Worm (Caenorhabditis elegans) whole organism, early embryonic: ENCODE measurements around the gene F28E10.4.

Experiments
- B0310.2 ChIP-seq: sonication (generic microtip); optimal IDR thresholded peaks from 2 replicates; lab custom pipeline; 2016; ENCODE audit warnings: mild to moderate bottlenecking, missing genetic modification characterization, missing compliant biosample characterization
- F13C5.2 ChIP-seq: sonication (generic microtip); optimal IDR thresholded peaks from 2 replicates; lab custom pipeline; 2017; ENCODE audit warnings: mild to moderate bottlenecking, missing genetic modification characterization, inconsistent platforms, missing compliant biosample characterization
- aly-1 ChIP-seq: sonication (generic microtip); optimal IDR thresholded peaks from 2 replicates; lab custom pipeline; 2016; ENCODE audit warnings: missing genetic modification characterization, missing compliant biosample characterization
- ama-1 ChIP-seq: fragments of 150-350 bp; optimal IDR thresholded peaks from 2 replicates; lab custom pipeline; 2014
- ceh-13 ChIP-seq: fragments of 200-800 bp; sonication (Bioruptor generic); optimal IDR thresholded peaks from 2 replicates; lab custom pipeline; 2018; ENCODE audit warnings: mild to moderate bottlenecking, missing genetic modification characterization, missing compliant biosample characterization
- ceh-36 ChIP-seq: sonication (generic microtip); optimal IDR thresholded peaks from 2 replicates; lab custom pipeline; 2016; ENCODE audit warnings: missing genetic modification characterization, inconsistent platforms, missing compliant biosample characterization
- ets-7 ChIP-seq: sonication (generic microtip); optimal IDR thresholded peaks from 2 replicates; lab custom pipeline; 2016; ENCODE audit warnings: missing genotype, missing genetic modification characterization, missing compliant biosample characterization
- flt-1 ChIP-seq: fragments of 200-800 bp; sonication (Bioruptor generic); IDR thresholded peaks from 2 replicates; pipeline ENCODE4 v1.3.6; 2022; ENCODE audit warnings: missing genetic modification characterization, missing compliant biosample characterization
- hmbx-1 ChIP-seq: sonication (generic microtip); optimal IDR thresholded peaks from 2 replicates; lab custom pipeline; 2016; ENCODE audit warnings: mild to moderate bottlenecking, missing genetic modification characterization, missing compliant biosample characterization
- hmg-4 ChIP-seq: fragments of 200-800 bp; sonication (Bioruptor generic); optimal IDR thresholded peaks from 2 replicates; lab custom pipeline; 2018; ENCODE audit warnings: mild to moderate bottlenecking, missing genetic modification characterization, missing compliant biosample characterization
- hnd-1 ChIP-seq: sonication (generic microtip); optimal IDR thresholded peaks from 2 replicates; lab custom pipeline; 2016; ENCODE audit warnings: missing genetic modification characterization, missing compliant biosample characterization
- pes-1 ChIP-seq: fragments of 200-800 bp; sonication (Bioruptor generic); IDR thresholded peaks from 2 replicates; pipeline ENCODE4 v1.3.6; 2022; ENCODE audit warnings: missing genetic modification reagents, missing genetic modification characterization, missing compliant biosample characterization
- scrt-1 ChIP-seq: fragments of 200-800 bp; sonication (Bioruptor generic); IDR thresholded peaks from 2 replicates; pipeline ENCODE4 v1.3.6; 2022; ENCODE audit warnings: missing genetic modification characterization, missing compliant biosample characterization
- sea-1 ChIP-seq: fragments of 200-800 bp; sonication (Bioruptor generic); conservative IDR thresholded peaks from 2 replicates; pipeline ENCODE4 v1.3.6; 2022; ENCODE audit warnings: missing genetic modification characterization, missing compliant biosample characterization
- tbx-11 ChIP-seq: fragments of 200-800 bp; sonication (Bioruptor generic); IDR thresholded peaks from 2 replicates; pipeline ENCODE4 v1.3.6; 2022; ENCODE audit warnings: missing genetic modification characterization, missing compliant biosample characterization
- tbx-37 ChIP-seq: fragments of 200-800 bp; sonication (Bioruptor generic); conservative IDR thresholded peaks from 2 replicates; pipeline ENCODE4 v1.3.6; 2022; ENCODE audit warnings: missing genetic modification reagents, missing genetic modification characterization, missing compliant biosample characterization
- tra-4 ChIP-seq: sonication (generic microtip); optimal IDR thresholded peaks from 2 replicates; lab custom pipeline; 2017; ENCODE audit warnings: missing genetic modification characterization, missing compliant biosample characterization

F28E10.4 gene

DNA sequence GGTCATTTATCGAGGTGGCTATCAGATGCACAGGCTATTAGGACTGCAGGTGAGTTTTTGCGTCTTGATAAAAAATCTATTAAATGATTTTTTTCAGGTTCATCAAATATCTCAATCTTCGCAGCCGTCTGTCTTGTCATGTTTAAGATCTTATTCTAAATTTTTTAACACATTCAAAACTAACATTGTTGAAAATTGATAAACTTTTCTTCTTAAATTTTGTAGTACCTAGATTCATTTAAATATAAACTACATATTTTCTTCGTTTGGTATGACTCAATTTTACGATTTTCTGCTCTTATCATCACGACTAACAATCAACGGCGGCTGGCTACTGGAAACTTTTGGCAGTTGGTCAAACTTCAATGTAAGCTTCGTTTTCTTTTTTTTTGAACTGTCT is 35.3 kb upstream of the F28E10.4 start, which contains the start of gene F19C7.4:
Gene F19C7.4 (plus strand): TSS at position 301 of the 400 bp plus-strand sequence.
- TF ChIP-seq sea-1 (GFP tag; lab: Robert Waterston, UW), result no peak
- no peak for TF ChIP-seq scrt-1 (GFP tag; lab: Robert Waterston, UW)
- TF ChIP-seq tra-4 (tag; lab: Kevin White, UChicago), result no peak
- TF ChIP-seq ceh-36, result no peak
- no peak for TF ChIP-seq B0310.2
- TF ChIP-seq hmg-4 (GFP tag; lab: Kevin White, UChicago), result no peak
- no peak for TF ChIP-seq ets-7 (tag; lab: Kevin White, UChicago)
- TF ChIP-seq hmbx-1, result no peak
- TF ChIP-seq hnd-1, result no peak
- no peak for TF ChIP-seq ama-1
- TF ChIP-seq tbx-37 (GFP tag; lab: Robert Waterston, UW), result no peak
- no peak for TF ChIP-seq aly-1 (tag; lab: Kevin White, UChicago)

DNA sequence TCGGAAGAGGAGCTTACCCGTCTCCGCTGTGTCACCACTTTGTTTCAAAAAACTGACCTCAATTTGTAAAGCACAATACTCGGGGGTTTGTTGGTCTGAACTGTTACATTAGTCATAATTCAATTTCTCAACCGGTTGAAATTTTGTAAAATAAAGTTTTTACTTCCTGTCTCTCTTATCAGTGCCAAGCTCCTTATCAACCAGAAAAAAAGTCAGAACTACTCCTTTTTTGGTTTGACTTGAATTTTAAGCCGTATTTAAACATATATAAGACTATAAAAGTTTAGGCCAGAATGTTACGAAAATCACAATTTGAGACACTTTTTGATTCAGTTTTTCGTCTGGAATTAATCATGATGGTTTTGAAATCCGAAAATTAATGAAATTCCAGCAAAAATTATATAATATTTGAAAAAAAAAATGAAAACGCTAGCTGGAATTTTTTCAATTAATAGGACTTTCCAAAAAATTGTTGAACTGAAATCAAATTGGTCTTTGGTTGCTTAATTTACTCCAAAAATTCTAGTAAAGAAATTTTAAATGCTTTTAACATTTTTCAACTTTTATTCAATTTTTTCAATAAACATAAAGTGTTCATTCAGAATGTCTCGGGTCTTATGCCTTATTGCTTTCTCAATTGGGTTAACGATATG is 32.2 kb upstream of the F28E10.4 start, which contains the start of gene F19C7.2:
Gene F19C7.2 (plus strand): TSS at position 603 of the 653 bp plus-strand sequence.
- TF ChIP-seq ceh-36 (no peak), tra-4 (tag; lab: Kevin White, UChicago) (no peak), ets-7 (tag; lab: Kevin White, UChicago) (no peak), hmbx-1 (no peak), sea-1 (GFP tag; lab: Robert Waterston, UW) (no peak), flt-1 (GFP tag; lab: Robert Waterston, UW) (no peak), hnd-1 (no peak), hmg-4 (GFP tag; lab: Kevin White, UChicago) (no peak), scrt-1 (GFP tag; lab: Robert Waterston, UW) (no peak), tbx-11 (GFP tag; lab: Robert Waterston, UW) (no peak), F13C5.2 (tag; lab: Kevin White, UChicago) (no peak), tbx-37 (GFP tag; lab: Robert Waterston, UW) (no peak)

DNA sequence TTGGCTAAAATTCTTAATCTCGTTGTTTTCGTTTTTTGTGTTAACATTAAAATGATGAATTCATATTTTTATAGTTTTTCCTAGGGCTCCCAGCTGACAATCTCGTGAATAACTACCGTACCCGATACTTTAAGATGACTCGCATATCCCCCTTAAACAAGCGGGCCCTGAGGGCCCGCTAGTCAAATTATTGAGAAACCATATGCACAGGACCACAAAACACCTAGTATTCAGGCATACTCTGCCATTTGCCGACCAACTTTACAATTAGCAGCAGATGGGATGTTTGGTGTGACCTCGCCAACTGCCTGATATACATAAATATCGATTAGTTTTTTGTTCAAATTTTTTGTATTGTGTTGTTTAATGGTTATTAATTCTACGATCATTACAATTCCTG is 29.6 kb upstream of the F28E10.4 start, which contains the start of gene F19C7.3:
Gene F19C7.3 (plus strand): TSS at position 301 of the 400 bp plus-strand sequence.
- TF ChIP-seq tbx-37 (GFP tag; lab: Robert Waterston, UW), result no peak
- no peak for TF ChIP-seq flt-1 (GFP tag; lab: Robert Waterston, UW)
- TF ChIP-seq hnd-1, result no peak
- TF ChIP-seq aly-1 (tag; lab: Kevin White, UChicago), result no peak
- no peak for TF ChIP-seq hmg-4 (GFP tag; lab: Kevin White, UChicago)
- TF ChIP-seq ama-1, result no peak
- TF ChIP-seq tra-4 (tag; lab: Kevin White, UChicago), result no peak
- TF ChIP-seq ceh-36, result no peak
- TF ChIP-seq scrt-1 (GFP tag; lab: Robert Waterston, UW), result no peak

DNA sequence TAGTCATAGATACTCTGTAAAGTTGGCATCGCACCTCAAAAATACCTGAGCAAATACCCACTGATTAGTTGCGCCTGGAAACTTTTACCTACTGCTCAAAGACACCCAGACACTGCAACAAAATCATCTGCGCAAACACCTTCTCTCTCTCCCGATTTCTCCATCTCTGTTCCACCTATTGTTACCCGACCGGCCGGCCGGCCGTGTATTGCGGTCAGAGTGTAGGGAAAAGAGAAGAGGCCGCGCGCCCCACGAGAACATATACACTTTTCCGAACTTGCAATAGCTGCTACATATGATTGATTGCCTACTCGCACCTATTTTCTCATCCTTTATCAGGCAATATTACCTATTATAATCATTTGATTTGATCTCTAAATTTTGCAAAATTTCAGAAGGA is 21.2 kb upstream of the F28E10.4 start:
- TF ChIP-seq tbx-37 (GFP tag; lab: Robert Waterston, UW) (no peak), hmg-4 (GFP tag; lab: Kevin White, UChicago) (peak; percentile 72)

DNA sequence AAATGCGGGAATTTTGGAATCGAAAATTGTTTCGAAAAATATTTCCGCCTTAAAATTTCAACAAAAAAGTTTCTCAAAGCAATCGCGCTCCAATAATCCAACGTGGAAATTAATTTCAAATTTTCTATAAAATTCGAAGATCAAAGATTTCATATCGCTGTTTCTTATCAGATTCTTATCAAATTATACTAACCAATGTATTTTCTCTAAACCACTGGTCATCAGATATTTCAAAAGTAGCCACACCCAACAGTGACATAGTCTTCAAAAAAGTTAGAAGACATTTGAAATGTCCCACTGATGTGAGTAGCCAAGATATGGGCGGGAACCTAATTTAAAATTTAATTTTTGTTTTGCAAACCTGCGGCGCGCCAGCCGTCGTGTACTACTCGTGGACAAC is 20.3 kb upstream of the F28E10.4 start:
- TF ChIP-seq ceh-13 (GFP tag; lab: Kevin White, UChicago) (no peak), hmbx-1 (no peak), hnd-1 (no peak), ceh-36 (no peak), tra-4 (tag; lab: Kevin White, UChicago) (no peak), ama-1 (no peak), sea-1 (GFP tag; lab: Robert Waterston, UW) (no peak)

DNA sequence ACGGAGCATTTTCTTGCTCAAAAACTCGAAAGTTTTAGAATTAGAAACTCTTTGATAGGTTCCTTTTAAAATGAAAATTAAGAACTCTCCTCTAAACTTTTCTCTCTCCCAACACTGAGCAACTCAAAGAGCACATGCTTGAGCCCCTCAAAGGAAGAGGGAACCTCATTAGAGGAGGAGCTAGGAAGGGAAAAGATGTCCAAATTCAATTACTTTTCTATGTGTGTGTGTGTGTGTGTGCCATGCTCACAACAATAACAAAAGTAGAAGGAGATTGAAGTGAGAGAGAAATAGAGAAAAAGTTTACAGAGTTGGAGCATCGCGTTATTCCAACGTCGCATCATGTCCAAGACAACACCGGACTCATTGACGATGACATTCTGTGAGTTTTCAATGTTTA is 18.7 kb upstream of the F28E10.4 start:
- TF ChIP-seq ets-7 (tag; lab: Kevin White, UChicago) (no peak), aly-1 (tag; lab: Kevin White, UChicago) (no peak)

DNA sequence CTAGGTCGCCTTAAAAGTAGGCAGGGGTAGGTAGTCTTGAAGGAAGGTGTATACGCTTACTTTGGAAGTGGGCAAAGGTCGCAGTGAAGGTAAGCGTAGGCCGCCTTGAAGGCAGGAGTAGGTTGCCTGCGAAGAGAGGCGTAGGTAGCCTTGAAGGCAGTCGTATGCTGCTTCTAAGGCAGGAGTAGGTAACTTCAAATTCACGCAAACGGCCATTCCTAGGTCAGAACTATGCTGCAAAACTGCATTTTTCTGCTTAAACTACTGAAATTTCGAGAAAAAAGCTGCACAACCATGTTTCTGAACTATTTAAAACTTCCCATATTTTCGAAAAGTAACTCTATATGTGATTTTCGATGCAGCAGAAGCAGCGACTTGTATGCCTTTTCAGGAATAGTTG is 12.2 kb upstream of the F28E10.4 start:
- TF ChIP-seq hmbx-1 (no peak), pes-1 (GFP tag; lab: Robert Waterston, UW) (no peak), ama-1 (no peak), F13C5.2 (tag; lab: Kevin White, UChicago) (no peak), B0310.2 (no peak), tbx-11 (GFP tag; lab: Robert Waterston, UW) (no peak), aly-1 (tag; lab: Kevin White, UChicago) (no peak), ceh-13 (GFP tag; lab: Kevin White, UChicago) (no peak), hnd-1 (no peak), ceh-36 (no peak), scrt-1 (GFP tag; lab: Robert Waterston, UW) (no peak), tra-4 (tag; lab: Kevin White, UChicago) (no peak)

DNA sequence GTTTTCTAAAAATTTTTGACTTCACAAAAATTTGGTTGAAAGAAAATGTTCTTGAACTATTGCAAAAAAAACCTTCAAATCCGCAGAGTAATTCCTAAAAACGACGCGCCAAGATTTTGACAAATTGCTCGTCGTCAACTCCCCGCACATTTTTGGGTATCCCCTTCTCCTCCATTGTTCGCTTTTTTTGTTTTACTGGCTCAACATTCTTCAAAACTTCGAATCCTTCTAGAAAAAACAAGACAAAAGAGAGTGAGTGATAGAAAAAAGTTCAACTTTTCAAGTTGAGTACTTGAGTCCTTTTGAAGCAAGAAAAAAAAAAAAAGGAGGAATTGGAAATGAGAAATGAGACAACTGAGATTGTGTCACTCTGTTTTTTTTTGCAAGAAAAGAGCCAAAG is 9.6 kb upstream of the F28E10.4 start:
- TF ChIP-seq tbx-11 (GFP tag; lab: Robert Waterston, UW) (no peak), tbx-37 (GFP tag; lab: Robert Waterston, UW) (no peak), tra-4 (tag; lab: Kevin White, UChicago) (no peak), ama-1 (no peak), aly-1 (tag; lab: Kevin White, UChicago) (no peak), scrt-1 (GFP tag; lab: Robert Waterston, UW) (no peak), ets-7 (tag; lab: Kevin White, UChicago) (no peak), hmbx-1 (no peak), ceh-13 (GFP tag; lab: Kevin White, UChicago) (no peak), ceh-36 (no peak)
